Fruit fly (Drosophila melanogaster) whole organism, embryonic: ENCODE results near the gene CG43707.

ENCODE experiments used
- Ada2b ChIP-seq: fragments of 200-800 bp; sonication (Bioruptor generic); IDR thresholded peaks from 2 replicates; pipeline ENCODE4 v1.3.6; 2022; ENCODE audit warnings: missing biosample characterization, missing genetic modification characterization
- Adf1 ChIP-seq: fragments of 200-800 bp; sonication (Bioruptor generic); IDR thresholded peaks from 2 replicates; pipeline ENCODE4 v1.3.6; 2022; ENCODE audit warnings: missing biosample characterization, missing genetic modification characterization
- B-H1 ChIP-seq: fragments of 200-800 bp; sonication (Bioruptor generic); IDR thresholded peaks from 3 replicates; pipeline ENCODE4 v1.3.6; 2022; ENCODE audit warnings: missing biosample characterization, missing genetic modification characterization
- BtbVII ChIP-seq: fragments of 200-800 bp; sonication (Bioruptor generic); optimal IDR thresholded peaks from 3 replicates; lab custom pipeline; 2017; ENCODE audit warnings: missing biosample characterization, mild to moderate bottlenecking, missing genetic modification characterization
- CG11093 ChIP-seq: fragments of 200-800 bp; sonication (Bioruptor generic); IDR thresholded peaks from 3 replicates; pipeline ENCODE4 v1.3.6; 2022; ENCODE audit warnings: missing biosample characterization, missing genetic modification characterization
- CG12659 ChIP-seq: fragments of 200-800 bp; sonication (Bioruptor generic); optimal IDR thresholded peaks from 3 replicates; lab custom pipeline; 2017; ENCODE audit warnings: mild to moderate bottlenecking, missing biosample characterization, missing genetic modification reagents, missing genetic modification characterization
- CG13775 ChIP-seq: fragments of 200-800 bp; sonication (Bioruptor generic); optimal IDR thresholded peaks from 3 replicates; lab custom pipeline; 2017; ENCODE audit warnings: missing biosample characterization, mild to moderate bottlenecking, missing genetic modification characterization
- CG14965 ChIP-seq: fragments of 200-800 bp; sonication (Bioruptor generic); optimal IDR thresholded peaks from 2 replicates; lab custom pipeline; 2016; ENCODE audit warnings: missing biosample characterization, missing genetic modification characterization, borderline replicate concordance
- CG15514 ChIP-seq: fragments of 200-800 bp; sonication (Bioruptor generic); optimal IDR thresholded peaks from 3 replicates; lab custom pipeline; 2017; ENCODE audit warnings: missing biosample characterization, missing genetic modification characterization, mild to moderate bottlenecking, moderate library complexity, missing genetic modification reagents
- CG17912 ChIP-seq: fragments of 200-800 bp; sonication (Bioruptor generic); optimal IDR thresholded peaks from 2 replicates; lab custom pipeline; 2018; ENCODE audit warnings: missing biosample characterization, mild to moderate bottlenecking, missing genetic modification characterization
- CG18764 ChIP-seq: fragments of 200-800 bp; sonication (Bioruptor generic); optimal IDR thresholded peaks from 3 replicates; lab custom pipeline; 2016; ENCODE audit warnings: missing biosample characterization, missing genetic modification characterization
- CG30431 ChIP-seq: fragments of 200-800 bp; sonication (Bioruptor generic); optimal IDR thresholded peaks from 2 replicates; lab custom pipeline; 2017; ENCODE audit warnings: missing biosample characterization, missing genetic modification characterization
- CG32772 ChIP-seq: fragments of 200-800 bp; sonication (Bioruptor generic); IDR thresholded peaks from 2 replicates; pipeline ENCODE4 v1.3.6; 2022; ENCODE audit warnings: missing biosample characterization, missing genetic modification characterization
- CG34376 ChIP-seq: fragments of 200-800 bp; sonication (Bioruptor generic); optimal IDR thresholded peaks from 2 replicates; lab custom pipeline; 2018; ENCODE audit warnings: missing biosample characterization, mild to moderate bottlenecking, missing genetic modification characterization
- CG4360 ChIP-seq: fragments of 200-800 bp; sonication (Bioruptor generic); IDR thresholded peaks from 2 replicates; pipeline ENCODE4 v1.3.6; 2022; ENCODE audit warnings: missing biosample characterization, missing genetic modification characterization
- CG43689 ChIP-seq: fragments of 200-800 bp; sonication (Bioruptor generic); IDR thresholded peaks from 2 replicates; pipeline ENCODE4 v1.3.6; 2022; ENCODE audit warnings: missing biosample characterization, missing genetic modification characterization
- CG4730 ChIP-seq: fragments of 200-800 bp; sonication (Bioruptor generic); IDR thresholded peaks from 2 replicates; pipeline ENCODE4 v1.3.6; 2022; ENCODE audit warnings: missing biosample characterization, missing genetic modification characterization
- CG6689 ChIP-seq: fragments of 200-800 bp; sonication (Bioruptor generic); IDR thresholded peaks from 2 replicates; pipeline ENCODE4 v1.3.6; 2022; ENCODE audit warnings: missing biosample characterization, missing genetic modification characterization
- CG7271 ChIP-seq: fragments of 200-800 bp; sonication (Bioruptor generic); optimal IDR thresholded peaks from 2 replicates; lab custom pipeline; 2018; ENCODE audit warnings: missing biosample characterization, mild to moderate bottlenecking, missing genetic modification characterization, moderate library complexity
- CG8359 ChIP-seq: fragments of 200-800 bp; sonication (Bioruptor generic); optimal IDR thresholded peaks from 2 replicates; lab custom pipeline; 2017; ENCODE audit warnings: missing biosample characterization, mild to moderate bottlenecking, missing genetic modification characterization, borderline replicate concordance
- CG8388 ChIP-seq: fragments of 200-800 bp; sonication (Bioruptor generic); optimal IDR thresholded peaks from 2 replicates; lab custom pipeline; 2019; ENCODE audit warnings: missing biosample characterization, mild to moderate bottlenecking, missing genetic modification characterization, moderate library complexity
- D19B ChIP-seq: fragments of 200-800 bp; sonication (Bioruptor generic); optimal IDR thresholded peaks from 2 replicates; lab custom pipeline; 2017; ENCODE audit warnings: missing biosample characterization, mild to moderate bottlenecking, missing genetic modification characterization
- Dek ChIP-seq: fragments of 200-800 bp; sonication (Bioruptor generic); optimal IDR thresholded peaks from 3 replicates; lab custom pipeline; 2019; ENCODE audit warnings: missing biosample characterization, mild to moderate bottlenecking, missing genetic modification characterization, moderate library complexity
- Fer3 ChIP-seq: fragments of 200-800 bp; sonication (Bioruptor generic); optimal IDR thresholded peaks from 2 replicates; lab custom pipeline; 2018; ENCODE audit warnings: missing biosample characterization, mild to moderate bottlenecking, missing genetic modification characterization, moderate library complexity
- Gug ChIP-seq: fragments of 200-800 bp; sonication (Bioruptor generic); IDR thresholded peaks from 4 replicates; pipeline ENCODE4 v1.3.6; 2022; ENCODE audit warnings: missing biosample characterization, missing genetic modification characterization
- Kr ChIP-seq: fragments of 200-800 bp; sonication (Bioruptor generic); optimal IDR thresholded peaks from 2 replicates; lab custom pipeline; 2017; ENCODE audit warnings: missing biosample characterization, mild to moderate bottlenecking, missing genetic modification characterization
- PHDP ChIP-seq: fragments of 200-800 bp; sonication (Bioruptor generic); optimal IDR thresholded peaks from 3 replicates; lab custom pipeline; 2018; ENCODE audit warnings: missing biosample characterization, mild to moderate bottlenecking, missing genetic modification characterization, moderate library complexity
- Ravus ChIP-seq: fragments of 200-800 bp; sonication (Bioruptor generic); IDR thresholded peaks from 2 replicates; pipeline ENCODE4 v1.3.6; 2022; ENCODE audit warnings: missing biosample characterization, missing genetic modification characterization
- Rx ChIP-seq: fragments of 200-800 bp; sonication (Bioruptor generic); IDR thresholded peaks from 2 replicates; pipeline ENCODE4 v1.3.6; 2022; ENCODE audit warnings: missing biosample characterization, missing genetic modification characterization
- Trl ChIP-seq, 3 experiments: fragments of >200 bp in 2 of 3; fragments of 200-800 bp in 1 of 3; sonication (Bioruptor generic) in 1 of 3; optimal IDR thresholded peaks; 2 replicates in 1 of 3; 3 replicates in 2 of 3; lab custom pipeline; 2016 to 2017; ENCODE audit warnings: missing biosample characterization in 1 of 3, missing genetic modification characterization in 1 of 3
- Vsx1 ChIP-seq: fragments of 200-800 bp; sonication (Bioruptor generic); optimal IDR thresholded peaks from 2 replicates; lab custom pipeline; 2017; ENCODE audit warnings: missing biosample characterization, mild to moderate bottlenecking, missing genetic modification characterization, missing genetic modification reagents
- amos ChIP-seq: fragments of 200-800 bp; sonication (Bioruptor generic); IDR thresholded peaks from 2 replicates; pipeline ENCODE4 v1.3.6; 2022; ENCODE audit warnings: missing biosample characterization, missing genetic modification characterization; ENCODE audit not compliant: partially characterized antibody
- ato ChIP-seq: fragments of 200-800 bp; sonication (Bioruptor generic); IDR thresholded peaks from 2 replicates; pipeline ENCODE4 v1.3.6; 2022; ENCODE audit warnings: missing biosample characterization, missing genetic modification characterization; ENCODE audit not compliant: partially characterized antibody
- az2 ChIP-seq: fragments of 200-800 bp; sonication (Bioruptor generic); optimal IDR thresholded peaks from 3 replicates; lab custom pipeline; 2016; ENCODE audit warnings: missing biosample characterization, missing genetic modification characterization
- crol ChIP-seq: fragments of 200-800 bp; sonication (Bioruptor generic); IDR thresholded peaks from 2 replicates; pipeline ENCODE4 v1.3.6; 2022; ENCODE audit warnings: missing biosample characterization, missing genetic modification characterization
- eyg ChIP-seq: fragments of 200-800 bp; sonication (Bioruptor generic); optimal IDR thresholded peaks from 3 replicates; lab custom pipeline; 2016; ENCODE audit warnings: missing biosample characterization, missing genetic modification characterization
- gem ChIP-seq: fragments of 200-800 bp; sonication (Bioruptor generic); optimal IDR thresholded peaks from 2 replicates; lab custom pipeline; 2019; ENCODE audit warnings: missing biosample characterization, mild to moderate bottlenecking, missing genetic modification characterization, moderate library complexity
- insv ChIP-seq, 2 experiments: fragments of 200-800 bp; sonication (Bioruptor generic); optimal IDR thresholded peaks; 3 replicates each; lab custom pipeline; 2016 to 2018; ENCODE audit warnings: missing biosample characterization in 2 of 2, missing genetic modification characterization in 2 of 2
- jigr1 ChIP-seq: fragments of 200-800 bp; sonication (Bioruptor generic); IDR thresholded peaks from 3 replicates; pipeline ENCODE4 v1.3.6; 2022; ENCODE audit warnings: missing biosample characterization, missing genetic modification characterization
- odd ChIP-seq: fragments of 200-800 bp; sonication (Bioruptor generic); optimal IDR thresholded peaks from 2 replicates; lab custom pipeline; 2017; ENCODE audit warnings: missing biosample characterization, mild to moderate bottlenecking, missing genetic modification characterization
- pho ChIP-seq: fragments of 200-800 bp; sonication (Bioruptor generic); optimal IDR thresholded peaks from 2 replicates; lab custom pipeline; 2016; ENCODE audit warnings: missing biosample characterization, missing genetic modification characterization
- schlank ChIP-seq: fragments of 200-800 bp; sonication (Bioruptor generic); optimal IDR thresholded peaks from 2 replicates; lab custom pipeline; 2018; ENCODE audit warnings: missing biosample characterization, mild to moderate bottlenecking, missing genetic modification characterization
- sd ChIP-seq: fragments of 200-800 bp; sonication (Bioruptor generic); optimal IDR thresholded peaks from 3 replicates; lab custom pipeline; 2018; ENCODE audit warnings: missing biosample characterization, mild to moderate bottlenecking, missing genetic modification characterization, moderate library complexity
- sens ChIP-seq: fragments of 200-800 bp; sonication (Bioruptor generic); peaks from one replicate; lab custom pipeline; 2016; ENCODE audit warnings: missing biosample characterization, missing genetic modification characterization
- sima ChIP-seq: fragments of 200-800 bp; sonication (Bioruptor generic); optimal IDR thresholded peaks from 2 replicates; lab custom pipeline; 2016; ENCODE audit warnings: missing biosample characterization, missing genetic modification characterization
- sisA ChIP-seq: fragments of 200-800 bp; sonication (Bioruptor generic); IDR thresholded peaks from 2 replicates; pipeline ENCODE4 v1.3.6; 2022; ENCODE audit warnings: missing biosample characterization, missing genetic modification characterization
- slbo ChIP-seq: fragments of 200-800 bp; sonication (Bioruptor generic); IDR thresholded peaks from 2 replicates; pipeline ENCODE4 v1.3.6; 2022; ENCODE audit warnings: missing biosample characterization, missing genetic modification characterization
- slou ChIP-seq: fragments of 200-800 bp; sonication (Bioruptor generic); optimal IDR thresholded peaks from 3 replicates; lab custom pipeline; 2016; ENCODE audit warnings: missing biosample characterization, missing genetic modification characterization
- so ChIP-seq: fragments of 200-800 bp; sonication (Bioruptor generic); IDR thresholded peaks from 3 replicates; pipeline ENCODE4 v1.3.6; 2022; ENCODE audit warnings: missing biosample characterization, missing genetic modification characterization
- stc ChIP-seq: fragments of 200-800 bp; sonication (Bioruptor generic); IDR thresholded peaks from 2 replicates; pipeline ENCODE4 v1.3.6; 2022; ENCODE audit warnings: missing biosample characterization, missing genetic modification characterization

CG43707 gene

dm6 chr2L:3769718-3770461 is 12.8 kb downstream of the CG43707 start (continued):
- TF ChIP-seq ato (GFP tag; lab: Robert Waterston, UW), result no peak
- TF ChIP-seq CG13775 (GFP tag; lab: Kevin White, UChicago), result peak; percentile 37
- TF ChIP-seq az2 (GFP tag; lab: Kevin White, UChicago), result peak; percentile 61
- TF ChIP-seq odd (GFP tag; lab: Kevin White, UChicago), result peak; percentile 39
- no peak for TF ChIP-seq sima (GFP tag; lab: Kevin White, UChicago)
- TF ChIP-seq sd (tag; lab: Kevin White, UChicago), result peak; percentile 21
- TF ChIP-seq slou, result no peak
- TF ChIP-seq CG6689 (GFP tag; lab: Robert Waterston, UW), result peak; percentile 34; the same call in 1 of the 2 replicates
- TF ChIP-seq Rx (GFP tag; lab: Robert Waterston, UW), result no peak
- no peak; the same call in 2 of the 3 replicates for TF ChIP-seq so (GFP tag; lab: Robert Waterston, UW)
- TF ChIP-seq eyg (GFP tag; lab: Kevin White, UChicago), result no peak
- no peak for TF ChIP-seq CG4360
- TF ChIP-seq gem (tag; lab: Kevin White, UChicago), result peak; percentile 83
- TF ChIP-seq Fer3 (tag; lab: Kevin White, UChicago), result no peak
- no peak for TF ChIP-seq amos
- no peak for TF ChIP-seq Gug (GFP tag; lab: Robert Waterston, UW)
- no peak for TF ChIP-seq insv (GFP tag; optimal IDR thresholded peaks at IDR 0.05; lab: Kevin White, UChicago)
- no peak for TF ChIP-seq B-H1 (GFP tag; lab: Robert Waterston, UW)
- peak; percentile 22 for TF ChIP-seq Vsx1 (GFP tag; lab: Kevin White, UChicago)
- TF ChIP-seq sens (GFP tag; lab: Kevin White, UChicago), result peak; percentile 77
- TF ChIP-seq Ada2b, result no peak
- peak; percentile 1 for TF ChIP-seq CG8359 (GFP tag; lab: Kevin White, UChicago)
- TF ChIP-seq pho (GFP tag; lab: Kevin White, UChicago), result no peak
- peak; percentile 14; the same call in 1 of the 2 replicates for TF ChIP-seq sisA
- no peak for TF ChIP-seq jigr1 (GFP tag; lab: Robert Waterston, UW)
- peak; percentile 34 for TF ChIP-seq CG12659 (GFP tag; lab: Kevin White, UChicago)
- peak; percentile 58 for TF ChIP-seq PHDP
- TF ChIP-seq Dek (tag; lab: Kevin White, UChicago), result no peak
- no peak for TF ChIP-seq Adf1 (GFP tag; lab: Robert Waterston, UW)
- no peak for TF ChIP-seq CG14965 (GFP tag; lab: Kevin White, UChicago)
- TF ChIP-seq Trl (optimal IDR thresholded peaks at IDR 0.05; lab: Kevin White, UChicago), result no peak
- TF ChIP-seq Trl (GFP tag; optimal IDR thresholded peaks at IDR 0.05; lab: Kevin White, UChicago), result no peak
- no peak for TF ChIP-seq CG43689 (GFP tag; lab: Robert Waterston, UW)
- no peak for TF ChIP-seq Kr (GFP tag; lab: Kevin White, UChicago)
- TF ChIP-seq CG15514 (GFP tag; lab: Kevin White, UChicago), result no peak
- no peak for TF ChIP-seq crol
- 0 out of 2 replicates have a peak, but pooled peaks have one; percentile 13 for TF ChIP-seq CG32772 (GFP tag; lab: Robert Waterston, UW)
- peak; percentile 21 for TF ChIP-seq CG30431 (GFP tag; lab: Kevin White, UChicago)
- TF ChIP-seq schlank (tag; lab: Kevin White, UChicago), result no peak
- TF ChIP-seq BtbVII (GFP tag; lab: Kevin White, UChicago), result no peak
- TF ChIP-seq stc, result no peak; the same call in 1 of the 2 replicates
- no peak for TF ChIP-seq D19B
- TF ChIP-seq CG4730 (GFP tag; lab: Robert Waterston, UW), result no peak
- no peak for TF ChIP-seq CG7271 (tag; lab: Kevin White, UChicago)
- TF ChIP-seq slbo, result no peak
- TF ChIP-seq CG8388 (GFP tag; lab: Kevin White, UChicago), result peak; percentile 54
- TF ChIP-seq CG34376 (GFP tag; lab: Kevin White, UChicago), result no peak
- no peak for TF ChIP-seq CG18764 (GFP tag; lab: Kevin White, UChicago)
- no peak for TF ChIP-seq Ravus (GFP tag; lab: Robert Waterston, UW)
- no peak for TF ChIP-seq CG11093 (GFP tag; lab: Robert Waterston, UW)
- TF ChIP-seq CG17912 (GFP tag; lab: Kevin White, UChicago), result no peak
